Fruit fly (Drosophila melanogaster) whole organism, wandering third instar larva: ENCODE data around the gene CG13014.

Source experiments
- Abd-B ChIP-seq: fragments of >200 bp; optimal IDR thresholded peaks from 2 replicates; lab custom pipeline; 2017; ENCODE audit warnings: missing biosample characterization, missing genetic modification characterization
- CG32264 ChIP-seq: fragments of 200-800 bp; sonication (Bioruptor generic); optimal IDR thresholded peaks from 2 replicates; lab custom pipeline; 2016; ENCODE audit warnings: missing biosample characterization, missing genetic modification characterization
- CG9705 ChIP-seq: fragments of 200-800 bp; sonication (Bioruptor generic); optimal IDR thresholded peaks from 2 replicates; lab custom pipeline; 2018; ENCODE audit warnings: missing biosample characterization, mild to moderate bottlenecking, missing genetic modification characterization
- CrebA ChIP-seq: fragments of 200-800 bp; sonication (Bioruptor generic); optimal IDR thresholded peaks from 2 replicates; lab custom pipeline; 2016; ENCODE audit warnings: missing biosample characterization, mild to moderate bottlenecking, missing genetic modification characterization, borderline replicate concordance
- Dfd ChIP-seq: fragments of >200 bp; optimal IDR thresholded peaks from 2 replicates; lab custom pipeline; 2017; ENCODE audit warnings: missing biosample characterization, missing genetic modification characterization
- Dif ChIP-seq: fragments of 200-275, 200-300 bp; sonication (Bioruptor generic); optimal IDR thresholded peaks from 2 replicates; lab custom pipeline; 2018; ENCODE audit warnings: missing biosample characterization, missing genetic modification characterization; ENCODE audit not compliant: partially characterized antibody
- GATAd ChIP-seq: sonication (Bioruptor generic); optimal IDR thresholded peaks from 2 replicates; lab custom pipeline; 2016; ENCODE audit warnings: missing biosample characterization, missing genetic modification characterization
- HLH106 ChIP-seq: fragments of 200-800 bp; optimal IDR thresholded peaks from 3 replicates; lab custom pipeline; 2019; ENCODE audit warnings: missing biosample characterization, mild to moderate bottlenecking, missing genetic modification characterization, moderate library complexity
- Hnf4 ChIP-seq: fragments of 200-800 bp; sonication (Bioruptor generic); optimal IDR thresholded peaks from 2 replicates; lab custom pipeline; 2016; ENCODE audit warnings: missing biosample characterization, mild to moderate bottlenecking, missing genetic modification characterization
- Hr78 ChIP-seq: fragments of >200 bp; optimal IDR thresholded peaks from 2 replicates; lab custom pipeline; 2017; ENCODE audit warnings: missing biosample characterization, missing genetic modification characterization
- Jra ChIP-seq: sonication (Bioruptor generic); optimal IDR thresholded peaks from 2 replicates; lab custom pipeline; 2016; ENCODE audit warnings: missing biosample characterization, missing genetic modification characterization
- Mio ChIP-seq: sonication (Bioruptor generic); optimal IDR thresholded peaks from 2 replicates; lab custom pipeline; 2016; ENCODE audit warnings: missing biosample characterization, missing genetic modification characterization
- Myc ChIP-seq: fragments of >200 bp; optimal IDR thresholded peaks from 2 replicates; lab custom pipeline; 2017
- N ChIP-seq: fragments of >200 bp; optimal IDR thresholded peaks from 2 replicates; lab custom pipeline; 2018; ENCODE audit warnings: missing biosample characterization, missing external identifiers, missing genetic modification characterization
- OdsH ChIP-seq: fragments of 200-800 bp; sonication (Bioruptor generic); optimal IDR thresholded peaks from 2 replicates; lab custom pipeline; 2016; ENCODE audit warnings: missing biosample characterization, mild to moderate bottlenecking, missing genetic modification characterization
- Rel ChIP-seq, 2 experiments: fragments of 200-800 bp; sonication (Bioruptor generic) in 1 of 2; optimal IDR thresholded peaks; 2 replicates in 1 of 2; 3 replicates in 1 of 2; lab custom pipeline; 2016 to 2019; ENCODE audit warnings: mild to moderate bottlenecking in 2 of 2, missing biosample characterization in 2 of 2, missing genetic modification characterization in 2 of 2, moderate library complexity in 1 of 2
- Sp1 ChIP-seq: fragments of 200-800 bp; sonication (Bioruptor generic); optimal IDR thresholded peaks from 3 replicates; lab custom pipeline; 2019; ENCODE audit warnings: missing biosample characterization, mild to moderate bottlenecking, missing genetic modification characterization, moderate library complexity
- Vsx2 ChIP-seq: fragments of 200-300, 225-300 bp; sonication (Bioruptor generic); optimal IDR thresholded peaks from 2 replicates; lab custom pipeline; 2018; ENCODE audit warnings: missing biosample characterization, missing genetic modification characterization; ENCODE audit not compliant: partially characterized antibody
- br ChIP-seq: fragments of 200-800 bp; sonication (Bioruptor generic); optimal IDR thresholded peaks from 2 replicates; lab custom pipeline; 2016; ENCODE audit warnings: missing biosample characterization, missing genetic modification characterization
- brk ChIP-seq: fragments of 200-800 bp; sonication (Bioruptor generic); optimal IDR thresholded peaks from 2 replicates; lab custom pipeline; 2016; ENCODE audit warnings: missing biosample characterization, mild to moderate bottlenecking, missing genetic modification characterization
- dl ChIP-seq, 2 experiments: fragments of 175-275, 200-275 bp in 1 of 2; fragments of 200-275 bp in 1 of 2; sonication (Bioruptor generic); optimal IDR thresholded peaks; lab custom pipeline; 2018; ENCODE audit warnings: mild to moderate bottlenecking in 2 of 2, missing biosample characterization in 2 of 2, missing genetic modification characterization in 2 of 2, moderate library complexity in 2 of 2; ENCODE audit not compliant: partially characterized antibody in 2 of 2, insufficient read depth in 1 of 2
- dmrt93B ChIP-seq: fragments of 200-800 bp; sonication (Bioruptor generic); optimal IDR thresholded peaks from 2 replicates; lab custom pipeline; 2018; ENCODE audit warnings: missing biosample characterization, mild to moderate bottlenecking, missing genetic modification characterization
- dsf ChIP-seq: sonication (Bioruptor generic); optimal IDR thresholded peaks from 2 replicates; lab custom pipeline; 2016; ENCODE audit warnings: missing biosample characterization, missing genetic modification characterization, borderline replicate concordance
- ey ChIP-seq: fragments of 200-800 bp; sonication (Bioruptor generic); optimal IDR thresholded peaks from 2 replicates; lab custom pipeline; 2016; ENCODE audit warnings: missing biosample characterization, missing genetic modification characterization
- foxo ChIP-seq, 2 experiments: fragments of 200-800 bp; sonication (Bioruptor generic); optimal IDR thresholded peaks; 2 replicates in 1 of 2; 3 replicates in 1 of 2; lab custom pipeline; 2016 to 2017; ENCODE audit warnings: missing biosample characterization in 2 of 2, missing genetic modification characterization in 2 of 2
- fru ChIP-seq: fragments of 200-800 bp; sonication (Bioruptor generic); optimal IDR thresholded peaks from 3 replicates; lab custom pipeline; 2016; ENCODE audit warnings: missing biosample characterization, mild to moderate bottlenecking, missing genetic modification characterization
- h ChIP-seq: fragments of 200-800 bp; sonication (Bioruptor generic); optimal IDR thresholded peaks from 3 replicates; lab custom pipeline; 2016; ENCODE audit warnings: missing biosample characterization, mild to moderate bottlenecking, missing genetic modification characterization
- jim ChIP-seq: fragments of 175-275, 200-325 bp; sonication (Bioruptor generic); optimal IDR thresholded peaks from 2 replicates; lab custom pipeline; 2016; ENCODE audit warnings: missing biosample characterization, mild to moderate bottlenecking, missing genetic modification characterization
- lola ChIP-seq: fragments of >200 bp; optimal IDR thresholded peaks from 2 replicates; lab custom pipeline; 2017; ENCODE audit warnings: missing biosample characterization, missing genetic modification characterization
- pan ChIP-seq: fragments of >200 bp; optimal IDR thresholded peaks from 2 replicates; lab custom pipeline; 2017
- psq ChIP-seq: fragments of 200-800 bp; sonication (Bioruptor generic); optimal IDR thresholded peaks from 3 replicates; lab custom pipeline; 2017; ENCODE audit warnings: missing biosample characterization, mild to moderate bottlenecking, missing genetic modification characterization, moderate library complexity
- rgr ChIP-seq: fragments of 200-800 bp; sonication (Bioruptor generic); optimal IDR thresholded peaks from 3 replicates; lab custom pipeline; 2016; ENCODE audit warnings: missing biosample characterization, mild to moderate bottlenecking, missing genetic modification characterization
- sage ChIP-seq: fragments of 200-800 bp; sonication (Bioruptor generic); optimal IDR thresholded peaks from 2 replicates; lab custom pipeline; 2016; ENCODE audit warnings: missing biosample characterization, mild to moderate bottlenecking, missing genetic modification characterization
- sv ChIP-seq: fragments of 200-800 bp; sonication (Bioruptor generic); optimal IDR thresholded peaks from 3 replicates; lab custom pipeline; 2016; ENCODE audit warnings: missing biosample characterization, missing genetic modification characterization
- tai ChIP-seq: sonication (Bioruptor generic); optimal IDR thresholded peaks from 2 replicates; lab custom pipeline; 2016; ENCODE audit warnings: missing biosample characterization, missing genetic modification characterization
- woc ChIP-seq: sonication (Bioruptor generic); optimal IDR thresholded peaks from 2 replicates; lab custom pipeline; 2016; ENCODE audit warnings: missing biosample characterization, mild to moderate bottlenecking, missing genetic modification characterization

The CG13014 gene

dm6 chrX:16624519-16624918, 36.8 kb downstream of the CG13014 start:
- no peak for TF ChIP-seq Hr78 (GFP tag; lab: Kevin White, UChicago)
- no peak for TF ChIP-seq Jra
- TF ChIP-seq ey (GFP tag; lab: Kevin White, UChicago), result no peak
- TF ChIP-seq lola, result no peak
- TF ChIP-seq sage, result no peak
- no peak for TF ChIP-seq brk (GFP tag; lab: Kevin White, UChicago)
- TF ChIP-seq psq (GFP tag; lab: Kevin White, UChicago), result no peak
- TF ChIP-seq GATAd (GFP tag; lab: Kevin White, UChicago), result no peak
- no peak for TF ChIP-seq fru (GFP tag; lab: Kevin White, UChicago)
- no peak for TF ChIP-seq Dif (GFP tag; lab: Kevin White, UChicago)
- TF ChIP-seq foxo (GFP tag; optimal IDR thresholded peaks at IDR 0.05; lab: Kevin White, UChicago), result no peak
- TF ChIP-seq CrebA (GFP tag; lab: Kevin White, UChicago), result no peak
- TF ChIP-seq Vsx2 (GFP tag; lab: Kevin White, UChicago), result no peak
- no peak for TF ChIP-seq sv (GFP tag; lab: Kevin White, UChicago)

- no peak for TF ChIP-seq Mio
- no peak for TF ChIP-seq Dfd (GFP tag; lab: Kevin White, UChicago)
- no peak for TF ChIP-seq OdsH (GFP tag; lab: Kevin White, UChicago)
- no peak for TF ChIP-seq sv (GFP tag; lab: Kevin White, UChicago)
- TF ChIP-seq Hr78 (GFP tag; lab: Kevin White, UChicago), result no peak
- TF ChIP-seq HLH106 (tag; lab: Kevin White, UChicago), result no peak
- no peak for TF ChIP-seq jim
- TF ChIP-seq Abd-B (GFP tag; lab: Kevin White, UChicago), result no peak
- no peak for TF ChIP-seq Myc (lab: Kevin White, UChicago)
- no peak for TF ChIP-seq dmrt93B (GFP tag; lab: Kevin White, UChicago)
- TF ChIP-seq N (GFP tag; lab: Kevin White, UChicago), result no peak
- no peak for TF ChIP-seq foxo (GFP tag; optimal IDR thresholded peaks at IDR 0.05; lab: Kevin White, UChicago)
- TF ChIP-seq CG9705 (GFP tag; lab: Kevin White, UChicago), result no peak
- TF ChIP-seq tai (GFP tag; lab: Kevin White, UChicago), result no peak
- no peak for TF ChIP-seq lola
- TF ChIP-seq Hnf4, result no peak
Measured at dm6 chrX:16632135-16632534, 44.5 kb downstream of the CG13014 start, which contains the start of gene CG9777. CG9777 (minus strand) TSS chrX:16632235.

dm6 chrX:16633181-16633957, 45.7 kb downstream of the CG13014 start:
- TF ChIP-seq Dif (GFP tag; lab: Kevin White, UChicago) (no peak), Sp1 (GFP tag; lab: Kevin White, UChicago) (no peak), ey (GFP tag; lab: Kevin White, UChicago) (no peak), Vsx2 (GFP tag; lab: Kevin White, UChicago) (no peak), Dfd (GFP tag; lab: Kevin White, UChicago) (no peak), Jra (no peak), brk (GFP tag; lab: Kevin White, UChicago) (no peak), Hr78 (GFP tag; lab: Kevin White, UChicago) (no peak), foxo (GFP tag; optimal IDR thresholded peaks at IDR 0.05; lab: Kevin White, UChicago) (no peak), pan (lab: Kevin White, UChicago) (no peak), woc (no peak), Mio (no peak), tai (GFP tag; lab: Kevin White, UChicago) (no peak), h (GFP tag; lab: Kevin White, UChicago) (no peak), psq (GFP tag; lab: Kevin White, UChicago) (no peak), fru (GFP tag; lab: Kevin White, UChicago) (no peak), Abd-B (GFP tag; lab: Kevin White, UChicago) (no peak), dl (GFP tag; optimal IDR thresholded peaks at IDR 0.05; lab: Kevin White, UChicago; ENCODE audit: insufficient read depth in 1 of 2, partially characterized antibody in 2 of 2) (no peak), lola (no peak)
- TF ChIP-seq, all 38 proteins: peak for 0

- TF ChIP-seq OdsH (GFP tag; lab: Kevin White, UChicago) (no peak), dsf (GFP tag; lab: Kevin White, UChicago) (no peak), Rel (GFP tag; optimal IDR thresholded peaks at IDR 0.05; lab: Kevin White, UChicago) (no peak), Rel (tag; optimal IDR thresholded peaks at IDR 0.05; lab: Kevin White, UChicago) (peak; percentile 26), HLH106 (tag; lab: Kevin White, UChicago) (no peak), tai (GFP tag; lab: Kevin White, UChicago) (no peak), br (GFP tag; lab: Kevin White, UChicago) (no peak), h (GFP tag; lab: Kevin White, UChicago) (no peak), brk (GFP tag; lab: Kevin White, UChicago) (no peak), Vsx2 (GFP tag; lab: Kevin White, UChicago) (no peak), Hnf4 (no peak), Sp1 (GFP tag; lab: Kevin White, UChicago) (no peak), psq (GFP tag; lab: Kevin White, UChicago) (no peak), lola (no peak), rgr (no peak), dmrt93B (GFP tag; lab: Kevin White, UChicago) (no peak), CG32264 (GFP tag; lab: Kevin White, UChicago) (no peak), Hr78 (GFP tag; lab: Kevin White, UChicago) (no peak), N (GFP tag; lab: Kevin White, UChicago) (peak; percentile 84), Jra (no peak), jim (no peak), sage (no peak), Dfd (GFP tag; lab: Kevin White, UChicago) (peak; percentile 78), dl (GFP tag; optimal IDR thresholded peaks at IDR 0.05; lab: Kevin White, UChicago; ENCODE audit: insufficient read depth in 1 of 2, partially characterized antibody in 2 of 2) (no peak), GATAd (GFP tag; lab: Kevin White, UChicago) (no peak)
Measured at dm6 chrX:16637106-16637590, 49.5 kb downstream of the CG13014 start, which contains the start of gene Rok. Rok (minus strand) TSS chrX:16637414.
